Fruit fly (Drosophila melanogaster): Measurements from ENCODE around the gene Usp32.

Usp32 gene

dm6 chr3L:19900184-19901089 lies 29.5 kb downstream of the Usp32 start:
- TF ChIP-seq psq (optimal IDR thresholded peaks at IDR 0.05) (no peak), insv (optimal IDR thresholded peaks at IDR 0.05) (no peak), ttk (optimal IDR thresholded peaks at IDR 0.05) (no peak)

- TF ChIP-seq Myc (optimal IDR thresholded peaks at IDR 0.05) (no peak), insv (optimal IDR thresholded peaks at IDR 0.05) (no peak), h (optimal IDR thresholded peaks at IDR 0.05) (no peak), Sin3A (optimal IDR thresholded peaks at IDR 0.05) (no peak), ttk (optimal IDR thresholded peaks at IDR 0.05) (no peak), psq (optimal IDR thresholded peaks at IDR 0.05) (no peak)
Observed at dm6 chr3L:19901486-19902255, 30.7 kb downstream of the Usp32 start.

dm6 chr3L:19902560-19903399 lies 31.8 kb downstream of the Usp32 start:
- TF ChIP-seq h (optimal IDR thresholded peaks at IDR 0.05) = no peak
- no peak for TF ChIP-seq insv (optimal IDR thresholded peaks at IDR 0.05)
- TF ChIP-seq psq (optimal IDR thresholded peaks at IDR 0.05) = no peak
- no peak for TF ChIP-seq Myc (optimal IDR thresholded peaks at IDR 0.05)

- TF ChIP-seq Myc (optimal IDR thresholded peaks at IDR 0.05) (no peak), ttk (optimal IDR thresholded peaks at IDR 0.05) (no peak), psq (optimal IDR thresholded peaks at IDR 0.05) (no peak)
Observed at dm6 chr3L:19903400-19903846, 32.5 kb downstream of the Usp32 start.

DNA sequence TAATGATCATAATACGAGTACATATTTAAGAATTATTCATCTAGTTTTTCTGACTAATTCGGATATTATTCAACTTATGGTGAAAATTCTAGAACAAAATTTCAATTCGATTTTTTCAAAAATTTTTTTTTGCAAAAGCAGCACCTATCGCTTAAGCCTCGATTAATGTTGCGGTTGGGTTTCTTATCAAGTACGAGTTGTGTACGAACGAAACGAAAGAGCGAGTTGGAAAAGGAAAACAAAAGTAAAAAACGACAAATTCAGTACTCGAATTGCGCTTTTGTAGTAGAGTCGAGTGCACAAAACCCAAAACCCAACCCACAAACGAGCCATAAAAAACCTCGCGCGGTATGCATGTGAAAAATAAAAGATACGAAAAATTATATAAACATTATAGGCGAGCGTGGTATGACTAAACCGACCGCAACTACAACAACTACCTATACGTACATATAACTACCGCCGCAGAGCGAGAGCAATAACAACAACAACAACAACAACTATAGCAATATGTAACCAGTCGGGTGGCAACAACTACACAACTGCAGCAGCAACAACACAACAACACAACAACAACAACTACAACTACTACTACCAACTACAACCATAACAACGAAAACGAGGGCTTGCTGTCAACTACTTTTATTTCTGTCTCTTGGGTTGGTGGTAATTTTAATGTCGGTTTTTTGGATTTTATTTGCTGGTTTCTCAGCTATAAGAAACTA lies 33.6 kb downstream of the Usp32 start:
- no peak for TF ChIP-seq psq (optimal IDR thresholded peaks at IDR 0.05)

dm6 chr3L:19905427-19905826 lies 34.5 kb downstream of the Usp32 start:
- no peak for TF ChIP-seq ttk (optimal IDR thresholded peaks at IDR 0.05)
- no peak for TF ChIP-seq Sin3A (optimal IDR thresholded peaks at IDR 0.05)
- TF ChIP-seq Myc (optimal IDR thresholded peaks at IDR 0.05) = no peak
- no peak for TF ChIP-seq psq (optimal IDR thresholded peaks at IDR 0.05)
- TF ChIP-seq insv (optimal IDR thresholded peaks at IDR 0.05) = no peak
- no peak for TF ChIP-seq h (optimal IDR thresholded peaks at IDR 0.05)

DNA sequence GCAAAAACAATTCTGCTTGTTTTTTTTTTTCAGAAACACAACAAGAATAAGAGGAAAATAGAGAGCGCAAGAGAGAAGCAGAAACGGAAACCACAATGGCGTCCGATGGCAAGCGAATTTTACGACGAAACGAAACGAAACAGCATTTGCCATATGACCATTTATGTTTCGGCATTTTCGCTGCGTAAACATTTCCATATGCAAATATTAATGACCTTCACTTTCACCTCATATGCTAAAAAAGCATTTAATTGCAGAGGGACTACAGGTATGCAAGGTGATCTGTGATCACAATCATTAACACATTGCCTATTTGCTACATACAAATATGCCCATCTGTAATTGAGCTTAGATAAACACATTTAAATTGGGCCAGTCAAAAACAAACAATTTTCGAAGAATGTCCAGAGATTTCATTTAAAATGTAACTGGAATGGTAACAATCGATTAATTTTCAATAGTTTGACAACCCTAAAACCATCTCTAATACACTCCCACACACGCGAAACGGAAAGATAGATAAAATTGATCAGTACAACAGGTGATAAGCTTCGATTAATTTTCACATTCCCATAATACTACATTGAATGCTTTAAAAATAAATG lies 35.3 kb downstream of the Usp32 start:
- TF ChIP-seq Sin3A (optimal IDR thresholded peaks at IDR 0.05) = no peak
- TF ChIP-seq insv (optimal IDR thresholded peaks at IDR 0.05) = no peak
- TF ChIP-seq Myc (optimal IDR thresholded peaks at IDR 0.05) = no peak
- no peak for TF ChIP-seq psq (optimal IDR thresholded peaks at IDR 0.05)
- no peak for TF ChIP-seq h (optimal IDR thresholded peaks at IDR 0.05)
- TF ChIP-seq ttk (optimal IDR thresholded peaks at IDR 0.05) = no peak

- TF ChIP-seq insv (optimal IDR thresholded peaks at IDR 0.05) (no peak), h (optimal IDR thresholded peaks at IDR 0.05) (no peak), psq (optimal IDR thresholded peaks at IDR 0.05) (no peak), Sin3A (optimal IDR thresholded peaks at IDR 0.05) (no peak), ttk (optimal IDR thresholded peaks at IDR 0.05) (no peak), Myc (optimal IDR thresholded peaks at IDR 0.05) (no peak)
Observed at dm6 chr3L:19906780-19907705, 36.1 kb downstream of the Usp32 start.

DNA sequence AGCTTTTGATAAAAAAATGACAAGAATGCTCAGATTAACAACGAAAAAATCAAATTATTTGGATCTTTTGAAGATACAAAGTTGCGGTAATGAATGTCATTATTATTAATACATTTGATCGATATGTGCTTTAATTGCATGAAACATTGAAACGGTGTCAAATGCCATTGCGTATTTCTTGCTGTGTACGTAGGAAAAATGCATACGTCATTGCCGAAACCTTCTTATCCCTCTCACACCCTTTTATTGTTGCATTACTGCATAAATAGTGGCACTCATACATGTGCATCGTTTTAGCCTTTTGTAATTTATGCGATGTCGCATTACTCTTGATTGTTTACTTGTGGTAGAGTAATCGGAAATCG lies 36.7 kb downstream of the Usp32 start:
- TF ChIP-seq ttk (optimal IDR thresholded peaks at IDR 0.05) = no peak

DNA sequence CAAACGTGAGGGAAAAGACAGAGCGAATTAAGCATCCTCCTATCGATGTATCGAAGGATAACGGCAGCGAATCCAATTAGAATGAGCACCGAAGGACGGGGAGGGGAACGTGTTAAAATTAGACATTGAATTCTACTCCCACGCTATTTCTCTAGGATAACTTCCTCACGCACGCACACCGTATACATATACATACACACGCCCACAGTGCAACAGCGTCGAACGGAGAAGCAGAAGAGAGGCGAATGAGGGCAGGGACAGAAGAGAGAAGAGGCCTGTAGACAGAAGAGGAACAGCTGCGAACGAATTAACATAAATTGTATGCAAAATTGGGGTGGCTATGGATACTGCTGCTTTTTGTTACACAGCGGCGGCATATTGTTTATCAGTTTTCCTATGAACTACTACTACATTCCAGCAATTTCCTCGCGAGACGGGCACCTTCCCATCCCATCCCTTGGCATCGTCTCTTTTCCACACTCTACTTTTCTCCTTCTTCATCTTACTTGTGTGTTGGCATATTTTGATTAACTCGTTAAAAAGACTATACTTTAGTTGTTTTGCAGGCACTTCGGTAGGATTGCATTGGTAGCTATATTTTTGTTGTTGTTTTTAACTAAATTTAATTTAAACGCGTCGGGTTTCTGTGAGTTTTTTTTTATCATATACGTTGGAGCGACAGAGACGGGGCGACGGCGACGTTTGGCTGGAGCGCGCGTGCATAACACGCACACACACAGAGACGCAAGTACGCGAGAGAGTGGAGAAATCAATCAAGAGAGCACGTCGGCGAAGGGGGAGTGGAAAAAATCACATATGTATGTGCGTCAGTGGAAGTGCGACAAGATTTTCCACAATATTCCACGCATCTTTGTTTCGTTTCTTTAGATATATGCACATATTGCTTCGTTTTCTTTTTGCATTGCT lies 37.5 kb downstream of the Usp32 start:
- TF ChIP-seq h (optimal IDR thresholded peaks at IDR 0.05) (no peak), Sin3A (optimal IDR thresholded peaks at IDR 0.05) (no peak), insv (optimal IDR thresholded peaks at IDR 0.05) (no peak), ttk (optimal IDR thresholded peaks at IDR 0.05) (no peak)

Measured in Kc167 (cell line).